Worm (Caenorhabditis elegans) whole organism, L3 larva: Measurements from ENCODE around the gene F01G10.10.
A peak's percentile ranks its signal among the peaks of the same experiment; 100 is the strongest.

Experiments used
- ZK546.5 ChIP-seq: sonication (generic microtip); optimal IDR thresholded peaks from 2 replicates; lab custom pipeline; 2017; ENCODE audit warnings: missing biosample characterization, missing genetic modification characterization
- aly-2 ChIP-seq: fragments of 150-350 bp; optimal IDR thresholded peaks from 2 replicates; lab custom pipeline; 2014; ENCODE audit warnings: missing biosample characterization, missing genetic modification characterization
- ama-1 ChIP-seq: fragments of 150-350 bp; optimal IDR thresholded peaks from 2 replicates; lab custom pipeline; 2018
- ceh-28 ChIP-seq: fragments of 150-350 bp; optimal IDR thresholded peaks from 2 replicates; lab custom pipeline; 2014; ENCODE audit warnings: missing biosample characterization, missing genetic modification reagents, missing genetic modification characterization
- egl-27 ChIP-seq: sonication (generic microtip); optimal IDR thresholded peaks from 4 replicates; lab custom pipeline; 2017; ENCODE audit warnings: missing biosample characterization, missing genetic modification reagents, missing genetic modification characterization
- egl-5 ChIP-seq: fragments of 150-350 bp; optimal IDR thresholded peaks from 2 replicates; lab custom pipeline; 2017; ENCODE audit warnings: missing biosample characterization, missing genetic modification reagents, missing genetic modification characterization, inconsistent platforms
- elt-1 ChIP-seq: fragments of 150-350 bp; optimal IDR thresholded peaks from 2 replicates; lab custom pipeline; 2014; ENCODE audit warnings: missing biosample characterization, missing genetic modification characterization
- elt-2 ChIP-seq: sonication (generic microtip); optimal IDR thresholded peaks from 2 replicates; lab custom pipeline; 2016; ENCODE audit warnings: missing genetic modification reagents, mild to moderate bottlenecking, missing genetic modification characterization, missing compliant biosample characterization
- elt-3 ChIP-seq, 3 experiments: fragments of 150-350 bp in 1 of 3; sonication (generic microtip) in 2 of 3; optimal IDR thresholded peaks; 2 replicates in 2 of 3; 4 replicates in 1 of 3; lab custom pipeline; 2014 to 2017; ENCODE audit warnings: missing biosample characterization in 3 of 3, missing genetic modification characterization in 3 of 3
- eor-1 ChIP-seq, 2 experiments: fragments of 150-350 bp; optimal IDR thresholded peaks; 2 replicates each; lab custom pipeline; 2014 to 2018; ENCODE audit warnings: missing biosample characterization in 2 of 2, missing genetic modification characterization in 2 of 2
- fkh-10 ChIP-seq: sonication (generic microtip); optimal IDR thresholded peaks from 2 replicates; lab custom pipeline; 2017; ENCODE audit warnings: missing biosample characterization, missing genetic modification reagents, missing genetic modification characterization
- fos-1 ChIP-seq: fragments of 150-350 bp; optimal IDR thresholded peaks from 2 replicates; lab custom pipeline; 2014; ENCODE audit warnings: missing biosample characterization, missing genetic modification characterization
- hmg-11 ChIP-seq: sonication (generic microtip); optimal IDR thresholded peaks from 2 replicates; lab custom pipeline; 2016; ENCODE audit warnings: missing genetic modification characterization, missing compliant biosample characterization
- jun-1 ChIP-seq: fragments of 150-350 bp; optimal IDR thresholded peaks from 2 replicates; lab custom pipeline; 2014; ENCODE audit warnings: missing biosample characterization, missing genetic modification reagents, missing genetic modification characterization
- lin-39 ChIP-seq: fragments of 150-350 bp; optimal IDR thresholded peaks from 2 replicates; lab custom pipeline; 2018; ENCODE audit warnings: missing biosample characterization, missing genetic modification reagents, missing genetic modification characterization
- lsy-12 ChIP-seq: sonication (generic microtip); optimal IDR thresholded peaks from 2 replicates; lab custom pipeline; 2016; ENCODE audit warnings: mild to moderate bottlenecking, missing genetic modification characterization, missing compliant biosample characterization
- mdl-1 ChIP-seq: fragments of 150-350 bp; optimal IDR thresholded peaks from 2 replicates; lab custom pipeline; 2014; ENCODE audit warnings: missing biosample characterization, missing genetic modification characterization
- mml-1 ChIP-seq: fragments of 150-350 bp; sonication (generic microtip); optimal IDR thresholded peaks from 3 replicates; lab custom pipeline; 2014; ENCODE audit warnings: missing biosample characterization, missing genetic modification characterization
- nfya-1 ChIP-seq: sonication (generic microtip); optimal IDR thresholded peaks from 2 replicates; lab custom pipeline; 2017; ENCODE audit warnings: missing genetic modification characterization, mild to moderate bottlenecking, missing compliant biosample characterization, antibody characterized with exemption, moderate library complexity; ENCODE audit not compliant: insufficient read depth
- nhr-23 ChIP-seq: fragments of 150-350 bp; optimal IDR thresholded peaks from 2 replicates; lab custom pipeline; 2014; ENCODE audit warnings: missing biosample characterization, missing genetic modification reagents, missing genetic modification characterization
- nhr-237 ChIP-seq: fragments of 150-350 bp; optimal IDR thresholded peaks from 2 replicates; lab custom pipeline; 2014; ENCODE audit warnings: missing biosample characterization, missing genetic modification characterization
- nhr-25 ChIP-seq: sonication (generic microtip); optimal IDR thresholded peaks from 2 replicates; lab custom pipeline; 2017; ENCODE audit warnings: missing biosample characterization, missing genetic modification characterization
- nhr-28 ChIP-seq: fragments of 150-350 bp; optimal IDR thresholded peaks from 2 replicates; lab custom pipeline; 2014; ENCODE audit warnings: missing biosample characterization, missing genetic modification characterization
- nhr-43 ChIP-seq: sonication (generic microtip); optimal IDR thresholded peaks from 2 replicates; lab custom pipeline; 2016; ENCODE audit warnings: mild to moderate bottlenecking, missing genetic modification characterization, missing compliant biosample characterization; ENCODE audit not compliant: poor library complexity, severe bottlenecking
- nhr-67 ChIP-seq: fragments of 150-350 bp; optimal IDR thresholded peaks from 2 replicates; lab custom pipeline; 2014; ENCODE audit warnings: missing biosample characterization, missing genetic modification characterization
- nhr-76 ChIP-seq: fragments of 150-350 bp; sonication (generic microtip); optimal IDR thresholded peaks from 5 replicates; lab custom pipeline; 2014; ENCODE audit warnings: missing biosample characterization, missing genetic modification characterization
- nhr-77 ChIP-seq: fragments of 150-350 bp; optimal IDR thresholded peaks from 2 replicates; lab custom pipeline; 2014; ENCODE audit warnings: missing biosample characterization, missing genetic modification characterization
- pqm-1 ChIP-seq: fragments of 150-350 bp; optimal IDR thresholded peaks from 2 replicates; lab custom pipeline; 2017; ENCODE audit warnings: missing biosample characterization, missing genetic modification characterization, inconsistent platforms
- skn-1 ChIP-seq: fragments of 150-350 bp; optimal IDR thresholded peaks from 2 replicates; lab custom pipeline; 2014; ENCODE audit warnings: missing biosample characterization, missing genetic modification characterization
- unc-39 ChIP-seq: sonication (generic microtip); optimal IDR thresholded peaks from 4 replicates; lab custom pipeline; 2017; ENCODE audit warnings: missing biosample characterization, missing genetic modification characterization
- unc-62 ChIP-seq: fragments of 150-350 bp; sonication (generic microtip); optimal IDR thresholded peaks from 4 replicates; lab custom pipeline; 2014; ENCODE audit warnings: missing biosample characterization, missing genetic modification reagents, missing genetic modification characterization
- ztf-11 ChIP-seq: fragments of 150-350 bp; optimal IDR thresholded peaks from 2 replicates; lab custom pipeline; 2014; ENCODE audit warnings: missing biosample characterization, missing genetic modification characterization
- ztf-4 ChIP-seq: fragments of 150-350 bp; optimal IDR thresholded peaks from 2 replicates; lab custom pipeline; 2014; ENCODE audit warnings: missing biosample characterization, missing genetic modification characterization

The F01G10.10 gene

ce11 chrIV:10288575-10288974 is 42.6 kb downstream of the F01G10.10 start:
- TF ChIP-seq egl-5 (tag; lab: Kevin White, UChicago), result no peak
- no peak for TF ChIP-seq ztf-4 (tag; lab: Kevin White, UChicago)
- TF ChIP-seq elt-2 (tag; lab: Kevin White, UChicago), result no peak
- TF ChIP-seq lin-39 (tag; lab: Kevin White, UChicago), result no peak
- TF ChIP-seq unc-62, result no peak
- TF ChIP-seq ZK546.5 (tag; lab: Kevin White, UChicago), result no peak
- no peak for TF ChIP-seq lsy-12
- no peak for TF ChIP-seq egl-27 (tag; lab: Kevin White, UChicago)
- no peak for TF ChIP-seq nhr-67 (tag; lab: Kevin White, UChicago)
- TF ChIP-seq ceh-28 (tag; lab: Kevin White, UChicago), result no peak
- TF ChIP-seq ama-1 (lab: Kevin White, UChicago), result no peak
- TF ChIP-seq unc-39 (tag; lab: Kevin White, UChicago), result no peak
- no peak for TF ChIP-seq nhr-76
- no peak for TF ChIP-seq nfya-1 (tag; lab: Kevin White, UChicago)
- no peak for TF ChIP-seq fos-1 (tag; lab: Kevin White, UChicago)
- TF ChIP-seq, all 47 proteins: peak for 0

ce11 chrIV:10294030-10294429 is 48.1 kb downstream of the F01G10.10 start, which contains the start of gene R09E10.6:
TSS of gene R09E10.6 (minus strand) at chrIV:10294130.
- TF ChIP-seq unc-62, result no peak
- TF ChIP-seq aly-2 (tag; lab: Kevin White, UChicago), result no peak
- no peak for TF ChIP-seq nhr-28 (tag; lab: Kevin White, UChicago)
- no peak for TF ChIP-seq elt-3 (tag; optimal IDR thresholded peaks at IDR 0.05; lab: Kevin White, UChicago)
- no peak for TF ChIP-seq pqm-1
- no peak for TF ChIP-seq mdl-1
- no peak for TF ChIP-seq fkh-10 (GFP tag; lab: Kevin White, UChicago)
- TF ChIP-seq ztf-11 (tag; lab: Kevin White, UChicago), result no peak
- TF ChIP-seq elt-1 (tag; lab: Kevin White, UChicago), result no peak
- no peak for TF ChIP-seq nhr-23 (tag; lab: Kevin White, UChicago)
- TF ChIP-seq hmg-11 (tag; lab: Kevin White, UChicago), result no peak
- no peak for TF ChIP-seq ztf-4 (tag; lab: Kevin White, UChicago)
- TF ChIP-seq nhr-77 (tag; lab: Kevin White, UChicago), result no peak
- no peak for TF ChIP-seq skn-1 (tag; lab: Kevin White, UChicago)
- TF ChIP-seq fos-1 (tag; lab: Kevin White, UChicago), result no peak
- TF ChIP-seq eor-1 (tag; optimal IDR thresholded peaks at IDR 0.05; lab: Kevin White, UChicago), result no peak

- TF ChIP-seq nhr-77 (tag; lab: Kevin White, UChicago) (no peak), egl-5 (tag; lab: Kevin White, UChicago) (no peak), hmg-11 (tag; lab: Kevin White, UChicago) (no peak), nhr-25 (tag; lab: Kevin White, UChicago) (peak; percentile 79), nhr-23 (tag; lab: Kevin White, UChicago) (peak; percentile 2), nhr-43 (tag; lab: Kevin White, UChicago) (peak; percentile 71), nhr-237 (no peak), ztf-4 (tag; lab: Kevin White, UChicago) (no peak), lsy-12 (no peak)
These were observed 49.1 kb downstream of the F01G10.10 start, which contains the start of gene R09E10.13 for ce11 chrIV:10295084-10295483. TSS of gene R09E10.13 (minus strand) at chrIV:10295144.

ce11 chrIV:10296036-10296435 is 50.1 kb downstream of the F01G10.10 start:
- no peak for TF ChIP-seq jun-1 (tag; lab: Kevin White, UChicago)
- TF ChIP-seq elt-1 (tag; lab: Kevin White, UChicago), result no peak
- TF ChIP-seq nhr-28 (tag; lab: Kevin White, UChicago), result no peak
- no peak for TF ChIP-seq eor-1 (tag; optimal IDR thresholded peaks at IDR 0.05; lab: Kevin White, UChicago)
- TF ChIP-seq skn-1 (tag; lab: Kevin White, UChicago), result no peak
- TF ChIP-seq mml-1 (tag; lab: Kevin White, UChicago), result no peak
- TF ChIP-seq, all 47 proteins: peak for 0
